Worm (Caenorhabditis elegans) whole organism, L2 larva: ENCODE results near the gene Y37D8A.2.

Experiments used
- C34F6.9 ChIP-seq: fragments of 150-350 bp; optimal IDR thresholded peaks from 2 replicates; lab custom pipeline; 2014; ENCODE audit warnings: missing biosample characterization, missing genetic modification characterization
- R02D3.7 ChIP-seq: fragments of 150-350 bp; optimal IDR thresholded peaks from 2 replicates; lab custom pipeline; 2014; ENCODE audit warnings: missing biosample characterization, missing genetic modification characterization
- ZK546.5 ChIP-seq: sonication (generic microtip); optimal IDR thresholded peaks from 2 replicates; lab custom pipeline; 2017; ENCODE audit warnings: missing biosample characterization, missing genetic modification characterization
- alr-1 ChIP-seq: fragments of 150-350 bp; optimal IDR thresholded peaks from 2 replicates; lab custom pipeline; 2014; ENCODE audit warnings: missing biosample characterization, missing genetic modification characterization
- aly-2 ChIP-seq: fragments of 150-350 bp; optimal IDR thresholded peaks from 2 replicates; lab custom pipeline; 2014; ENCODE audit warnings: missing biosample characterization, missing genetic modification characterization
- blmp-1 ChIP-seq: sonication (generic microtip); optimal IDR thresholded peaks from 2 replicates; lab custom pipeline; 2017; ENCODE audit warnings: missing genetic modification characterization, mild to moderate bottlenecking, missing compliant biosample characterization, antibody characterized with exemption, moderate library complexity; ENCODE audit not compliant: insufficient read depth
- ceh-82 ChIP-seq: fragments of 150-350 bp; optimal IDR thresholded peaks from 2 replicates; lab custom pipeline; 2014; ENCODE audit warnings: missing biosample characterization, missing genetic modification characterization
- crh-2 ChIP-seq: sonication (generic microtip); optimal IDR thresholded peaks from 2 replicates; lab custom pipeline; 2017; ENCODE audit warnings: missing biosample characterization, missing genetic modification characterization
- dmd-4 ChIP-seq: sonication (generic microtip); optimal IDR thresholded peaks from 2 replicates; lab custom pipeline; 2017; ENCODE audit warnings: missing biosample characterization, missing genetic modification characterization
- egl-27 ChIP-seq: sonication (generic microtip); optimal IDR thresholded peaks from 3 replicates; lab custom pipeline; 2017; ENCODE audit warnings: missing biosample characterization, missing genetic modification reagents, missing genetic modification characterization
- elt-1 ChIP-seq: fragments of 150-350 bp; optimal IDR thresholded peaks from 2 replicates; lab custom pipeline; 2014; ENCODE audit warnings: missing biosample characterization, missing genetic modification characterization
- gmeb-1 ChIP-seq: fragments of 150-350 bp; optimal IDR thresholded peaks from 2 replicates; lab custom pipeline; 2014; ENCODE audit warnings: missing biosample characterization, missing genetic modification characterization
- lin-11 ChIP-seq: fragments of 150-350 bp; sonication (generic microtip); optimal IDR thresholded peaks from 2 replicates; lab custom pipeline; 2014; ENCODE audit warnings: missing biosample characterization, missing genetic modification characterization, inconsistent platforms, mixed read lengths
- lin-13 ChIP-seq: fragments of 150-350 bp; optimal IDR thresholded peaks from 2 replicates; lab custom pipeline; 2014; ENCODE audit warnings: missing biosample characterization, missing genetic modification reagents, missing genetic modification characterization
- lin-39 ChIP-seq: fragments of 150-350 bp; optimal IDR thresholded peaks from 2 replicates; lab custom pipeline; 2014; ENCODE audit warnings: missing biosample characterization, missing genetic modification reagents, missing genetic modification characterization
- lsy-2 ChIP-seq, 2 experiments: fragments of 150-350 bp in 1 of 2; sonication (generic microtip) in 1 of 2; optimal IDR thresholded peaks; 2 replicates each; lab custom pipeline; 2014 to 2017; ENCODE audit warnings: missing biosample characterization in 2 of 2, missing genetic modification characterization in 2 of 2
- mab-5 ChIP-seq: fragments of 150-350 bp; optimal IDR thresholded peaks from 2 replicates; lab custom pipeline; 2014; ENCODE audit warnings: missing biosample characterization, missing genetic modification characterization
- mbf-1 ChIP-seq: sonication (generic microtip); optimal IDR thresholded peaks from 2 replicates; lab custom pipeline; 2017; ENCODE audit warnings: missing biosample characterization, missing genetic modification characterization
- mdl-1 ChIP-seq, 2 experiments: fragments of 150-350 bp in 1 of 2; sonication (generic microtip) in 1 of 2; optimal IDR thresholded peaks; 2 replicates each; lab custom pipeline; 2017; ENCODE audit warnings: missing biosample characterization in 2 of 2, missing genetic modification characterization in 2 of 2
- nhr-10 ChIP-seq: sonication (generic microtip); optimal IDR thresholded peaks from 2 replicates; lab custom pipeline; 2017; ENCODE audit warnings: missing biosample characterization, missing genetic modification characterization
- nhr-11 ChIP-seq: fragments of 150-350 bp; optimal IDR thresholded peaks from 2 replicates; lab custom pipeline; 2014; ENCODE audit warnings: missing biosample characterization, missing genetic modification characterization
- nhr-12 ChIP-seq: fragments of 150-350 bp; optimal IDR thresholded peaks from 2 replicates; lab custom pipeline; 2014; ENCODE audit warnings: missing biosample characterization, missing genetic modification characterization
- nhr-21 ChIP-seq: fragments of 150-350 bp; optimal IDR thresholded peaks from 2 replicates; lab custom pipeline; 2014; ENCODE audit warnings: missing biosample characterization, missing genetic modification characterization
- nhr-23 ChIP-seq: fragments of 150-350 bp; optimal IDR thresholded peaks from 2 replicates; lab custom pipeline; 2014; ENCODE audit warnings: missing biosample characterization, missing genetic modification reagents, missing genetic modification characterization
- nhr-237 ChIP-seq: fragments of 150-350 bp; optimal IDR thresholded peaks from 2 replicates; lab custom pipeline; 2014; ENCODE audit warnings: missing biosample characterization, missing genetic modification characterization
- nhr-25 ChIP-seq: fragments of 150-350 bp; sonication (generic microtip); optimal IDR thresholded peaks from 3 replicates; lab custom pipeline; 2014; ENCODE audit warnings: missing biosample characterization, missing genetic modification characterization
- nhr-6 ChIP-seq: fragments of 150-350 bp; optimal IDR thresholded peaks from 2 replicates; lab custom pipeline; 2014; ENCODE audit warnings: missing biosample characterization, missing genetic modification characterization
- sem-4 ChIP-seq: fragments of 150-350 bp; optimal IDR thresholded peaks from 2 replicates; lab custom pipeline; 2014; ENCODE audit warnings: missing biosample characterization, missing genetic modification reagents, missing genetic modification characterization
- skn-1 ChIP-seq: sonication (generic microtip); optimal IDR thresholded peaks from 2 replicates; lab custom pipeline; 2017; ENCODE audit warnings: missing biosample characterization, missing genetic modification characterization
- sma-3 ChIP-seq: sonication (generic microtip); optimal IDR thresholded peaks from 2 replicates; lab custom pipeline; 2016; ENCODE audit warnings: missing genetic modification reagents, missing genetic modification characterization, missing compliant biosample characterization
- sma-9 ChIP-seq, 2 experiments: fragments of 150-350 bp in 1 of 2; sonication (generic microtip) in 1 of 2; optimal IDR thresholded peaks; 2 replicates each; lab custom pipeline; 2014 to 2016; ENCODE audit warnings: missing genetic modification characterization in 2 of 2, mild to moderate bottlenecking in 1 of 2, missing biosample characterization in 1 of 2, missing compliant biosample characterization in 1 of 2, missing genetic modification reagents in 1 of 2, moderate library complexity in 1 of 2
- snpc-4 ChIP-seq: fragments of 150-350 bp; optimal IDR thresholded peaks from 2 replicates; lab custom pipeline; 2014; ENCODE audit warnings: missing biosample characterization, missing genetic modification characterization
- unc-39 ChIP-seq: fragments of 150-350 bp; optimal IDR thresholded peaks from 2 replicates; lab custom pipeline; 2014; ENCODE audit warnings: missing biosample characterization, missing genetic modification characterization
- unc-55 ChIP-seq: fragments of 150-350 bp; sonication (generic microtip); optimal IDR thresholded peaks from 3 replicates; lab custom pipeline; 2014; ENCODE audit warnings: missing biosample characterization, missing genetic modification reagents, missing genetic modification characterization
- unc-62 ChIP-seq: fragments of 150-350 bp; optimal IDR thresholded peaks from 2 replicates; lab custom pipeline; 2014; ENCODE audit warnings: missing biosample characterization, missing genetic modification reagents, missing genetic modification characterization
- zag-1 ChIP-seq: fragments of 150-350 bp; optimal IDR thresholded peaks from 2 replicates; lab custom pipeline; 2014; ENCODE audit warnings: missing biosample characterization, missing genetic modification characterization
- ztf-1 ChIP-seq: fragments of 200-800 bp; sonication (Bioruptor generic); conservative IDR thresholded peaks from 2 replicates; pipeline ENCODE4 v1.3.6; 2022; ENCODE audit warnings: missing genetic modification characterization, missing compliant biosample characterization
- ztf-4 ChIP-seq: fragments of 150-350 bp; optimal IDR thresholded peaks from 2 replicates; lab custom pipeline; 2014; ENCODE audit warnings: missing biosample characterization, missing genetic modification characterization

Gene Y37D8A.2

DNA sequence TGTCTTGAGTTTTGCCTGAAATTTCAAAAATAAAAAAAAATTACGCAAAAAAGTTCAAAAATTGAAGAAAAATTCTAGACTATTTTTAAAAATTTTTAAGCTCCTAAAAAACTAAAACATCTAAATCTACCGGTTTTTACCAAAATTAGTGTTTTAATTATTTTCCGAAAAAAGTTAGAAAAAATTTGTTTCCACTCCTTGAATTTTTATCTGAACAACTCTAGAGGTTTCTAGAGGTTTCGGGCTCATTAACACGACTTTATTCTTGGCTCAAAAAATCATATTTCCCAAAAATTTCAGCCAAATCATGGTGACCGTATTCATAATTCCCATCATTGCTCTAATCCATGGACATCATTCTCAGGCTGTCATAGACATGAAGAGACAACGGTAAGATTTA lies 35.1 kb upstream of the Y37D8A.2 start, which contains the start of gene lgc-37:
Gene lgc-37, plus strand, starts transcription at position 301 of the 400 bp plus-strand sequence.
- TF ChIP-seq ztf-4 (no peak), aly-2 (tag; lab: Kevin White, UChicago) (no peak), alr-1 (no peak), nhr-23 (tag; lab: Kevin White, UChicago) (no peak), sma-3 (GFP tag; lab: Kevin White, UChicago) (no peak), nhr-12 (no peak), nhr-237 (tag; lab: Kevin White, UChicago) (no peak), snpc-4 (tag; lab: Kevin White, UChicago) (no peak), nhr-11 (tag; lab: Kevin White, UChicago) (no peak), R02D3.7 (tag; lab: Kevin White, UChicago) (no peak), ceh-82 (tag; lab: Kevin White, UChicago) (no peak), crh-2 (tag; lab: Kevin White, UChicago) (no peak), nhr-6 (tag; lab: Kevin White, UChicago) (no peak), zag-1 (tag; lab: Kevin White, UChicago) (no peak), ZK546.5 (tag; lab: Kevin White, UChicago) (no peak), blmp-1 (tag; lab: Kevin White, UChicago) (no peak), mab-5 (tag; lab: Kevin White, UChicago) (no peak), nhr-10 (tag; lab: Kevin White, UChicago) (no peak), dmd-4 (tag; lab: Kevin White, UChicago) (no peak), gmeb-1 (tag; lab: Kevin White, UChicago) (no peak)
- TF ChIP-seq, all 48 proteins: peak for 0

DNA sequence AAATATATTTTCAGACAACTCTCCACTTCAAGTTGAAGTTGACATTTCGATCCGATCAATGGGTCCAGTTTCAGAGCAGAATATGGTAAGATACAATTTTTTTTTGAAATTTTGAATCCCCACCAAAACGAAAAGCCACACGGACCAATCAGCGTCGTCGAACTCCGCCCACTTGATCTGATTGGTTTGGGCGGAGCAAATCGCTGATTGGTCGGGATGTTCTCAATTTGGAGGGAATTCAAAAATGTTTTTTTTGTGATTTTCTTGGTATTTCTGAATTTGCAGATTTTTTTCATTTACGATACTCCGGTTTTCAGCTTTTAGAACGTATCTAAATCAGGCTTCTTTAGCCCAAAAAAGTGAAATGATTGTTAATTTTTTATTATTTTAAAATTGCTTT lies 34.6 kb upstream of the Y37D8A.2 start:
- no peak for TF ChIP-seq mbf-1 (tag; lab: Kevin White, UChicago)
- no peak for TF ChIP-seq unc-39 (tag; lab: Kevin White, UChicago)
- TF ChIP-seq aly-2 (tag; lab: Kevin White, UChicago): no peak
- no peak for TF ChIP-seq crh-2 (tag; lab: Kevin White, UChicago)
- no peak for TF ChIP-seq nhr-10 (tag; lab: Kevin White, UChicago)
- TF ChIP-seq egl-27 (tag; lab: Kevin White, UChicago): no peak
- no peak for TF ChIP-seq nhr-23 (tag; lab: Kevin White, UChicago)
- no peak for TF ChIP-seq lin-39 (tag; lab: Kevin White, UChicago)

DNA sequence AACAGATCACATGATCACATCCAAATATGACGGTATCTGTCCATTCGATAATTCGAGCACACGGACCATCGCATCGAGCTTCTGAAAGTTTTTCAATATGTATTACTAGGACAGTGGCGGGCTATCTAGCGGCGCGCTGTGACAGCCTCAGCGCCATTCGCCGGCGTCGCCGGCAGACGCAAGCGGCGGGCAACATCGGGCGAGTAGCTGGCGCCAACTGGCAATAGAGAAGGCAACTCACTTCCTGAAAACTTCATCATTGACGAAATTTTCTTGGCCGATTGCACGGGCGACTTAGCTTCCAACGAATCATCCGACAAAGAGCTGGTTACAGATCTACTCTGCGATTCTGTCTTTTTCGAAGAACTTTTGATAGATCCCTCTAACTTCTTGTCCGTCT lies 31.8 kb upstream of the Y37D8A.2 start:
- TF ChIP-seq nhr-21 (tag; lab: Kevin White, UChicago): no peak
- no peak for TF ChIP-seq nhr-23 (tag; lab: Kevin White, UChicago)
- no peak for TF ChIP-seq skn-1
- TF ChIP-seq nhr-12: no peak
- TF ChIP-seq mbf-1 (tag; lab: Kevin White, UChicago): no peak
- no peak for TF ChIP-seq sma-3 (GFP tag; lab: Kevin White, UChicago)
- TF ChIP-seq unc-55 (GFP tag; lab: Kevin White, UChicago): no peak
- TF ChIP-seq lin-11 (tag; lab: Kevin White, UChicago): no peak
- no peak for TF ChIP-seq ztf-1 (GFP tag; lab: Robert Waterston, UW)
- TF ChIP-seq sma-9 (GFP tag; optimal IDR thresholded peaks at IDR 0.05; lab: Kevin White, UChicago): no peak
- TF ChIP-seq sma-9 (tag; optimal IDR thresholded peaks at IDR 0.05; lab: Kevin White, UChicago): no peak

DNA sequence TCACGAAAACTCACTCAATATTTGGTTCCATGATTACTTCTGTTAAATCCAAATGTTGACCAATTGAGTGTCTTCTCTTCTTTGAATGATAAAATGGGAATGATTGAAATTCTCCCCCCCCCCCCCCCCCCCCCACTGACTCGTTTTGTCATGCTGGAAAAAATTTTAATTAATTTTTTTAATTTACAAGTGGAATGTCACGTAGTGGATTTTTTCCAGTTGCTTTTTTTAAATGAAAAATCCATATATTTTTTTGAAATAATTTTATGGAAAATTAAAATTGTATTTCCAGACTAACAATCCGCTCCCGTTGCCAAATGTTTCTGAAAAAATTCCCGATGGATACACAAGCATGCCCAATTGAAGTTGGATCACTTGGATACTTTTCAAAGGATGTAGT lies 30.6 kb upstream of the Y37D8A.2 start, which contains the start of gene BE10.1:
Gene BE10.1, minus strand, starts transcription at position 101 of the 400 bp plus-strand sequence.
- no peak for TF ChIP-seq zag-1 (tag; lab: Kevin White, UChicago)
- no peak for TF ChIP-seq nhr-25
- TF ChIP-seq ztf-1 (GFP tag; lab: Robert Waterston, UW): no peak
- no peak for TF ChIP-seq unc-39 (tag; lab: Kevin White, UChicago)
- TF ChIP-seq sem-4 (tag; lab: Kevin White, UChicago): no peak
- TF ChIP-seq, all 48 proteins: peak for 0

DNA sequence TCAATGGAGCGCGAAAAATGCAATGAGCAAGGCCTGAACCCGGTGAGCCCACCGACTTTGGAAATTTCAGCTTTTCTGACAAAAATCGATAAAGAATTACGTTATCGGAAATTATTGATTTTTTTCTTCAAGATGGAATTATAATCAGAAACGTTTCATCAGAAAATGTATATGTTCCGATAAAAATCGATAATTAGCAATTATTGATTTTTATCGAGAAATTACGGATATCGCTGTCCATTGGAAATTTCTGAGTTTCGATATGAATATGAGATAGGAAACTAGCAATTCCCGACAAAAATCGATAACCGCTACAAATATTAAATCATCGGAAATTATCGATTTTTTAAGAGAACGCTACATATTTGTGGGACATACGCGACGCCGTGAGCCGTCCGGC lies 25.8 kb upstream of the Y37D8A.2 start:
- TF ChIP-seq unc-62 (GFP tag; lab: Kevin White, UChicago) (no peak), lin-13 (GFP tag; lab: Kevin White, UChicago) (no peak), C34F6.9 (no peak), nhr-237 (tag; lab: Kevin White, UChicago) (no peak), nhr-6 (tag; lab: Kevin White, UChicago) (no peak), R02D3.7 (tag; lab: Kevin White, UChicago) (no peak), crh-2 (tag; lab: Kevin White, UChicago) (no peak), blmp-1 (tag; lab: Kevin White, UChicago) (no peak), mdl-1 (tag; optimal IDR thresholded peaks at IDR 0.05; lab: Kevin White, UChicago) (no peak), sma-9 (GFP tag; optimal IDR thresholded peaks at IDR 0.05; lab: Kevin White, UChicago) (no peak), sma-9 (tag; optimal IDR thresholded peaks at IDR 0.05; lab: Kevin White, UChicago) (no peak), ZK546.5 (tag; lab: Kevin White, UChicago) (no peak), lsy-2 (tag; optimal IDR thresholded peaks at IDR 0.05; lab: Kevin White, UChicago) (no peak), mab-5 (tag; lab: Kevin White, UChicago) (no peak), gmeb-1 (tag; lab: Kevin White, UChicago) (no peak), elt-1 (tag; lab: Kevin White, UChicago) (no peak), nhr-21 (tag; lab: Kevin White, UChicago) (no peak), snpc-4 (tag; lab: Kevin White, UChicago) (no peak), ztf-1 (GFP tag; lab: Robert Waterston, UW) (no peak), ztf-4 (no peak)
